Fruit fly (Drosophila melanogaster): ENCODE data around the gene CG42857.
A peak's percentile ranks its signal among the peaks of the same experiment; 100 is the strongest.

The CG42857 gene

DNA sequence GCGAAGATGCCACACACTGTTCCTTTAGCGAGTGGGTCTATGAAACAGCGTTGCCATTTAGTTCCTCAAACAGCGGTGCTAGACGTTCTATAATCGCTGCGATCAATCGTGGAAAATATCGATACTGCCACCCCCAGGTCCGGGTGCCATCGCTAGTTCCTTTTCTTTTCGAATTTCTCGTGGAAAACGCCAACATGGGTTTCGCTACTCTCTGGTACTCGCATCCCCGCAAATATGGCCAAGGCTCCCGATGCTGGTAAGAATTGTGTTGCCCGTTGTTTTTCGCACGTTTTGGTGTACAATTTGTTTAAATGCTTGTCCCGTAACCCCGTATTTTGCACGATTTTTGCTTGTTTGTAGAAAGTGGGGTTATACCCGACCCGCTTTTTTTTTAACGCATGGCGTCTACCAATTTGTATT, 43.0 kb downstream of the CG42857 start, which contains the start of gene RpS29 (continued):
- TF ChIP-seq Asciz (GFP tag; optimal IDR thresholded peaks at IDR 0.05) (peak; percentile 71), eve (GFP tag; optimal IDR thresholded peaks at IDR 0.05) (no peak), CG8359 (GFP tag; optimal IDR thresholded peaks at IDR 0.05; ENCODE audit: borderline replicate concordance) (no peak), CG17359 (tag; optimal IDR thresholded peaks at IDR 0.05) (peak; percentile 64), CG10267 (tag; optimal IDR thresholded peaks at IDR 0.05) (peak; percentile 84), sqz (GFP tag; optimal IDR thresholded peaks at IDR 0.05) (peak; percentile 75), Oli (tag; optimal IDR thresholded peaks at IDR 0.05) (peak; percentile 12), CG14050 (GFP tag; IDR thresholded peaks at IDR 0.05) (peak; percentile 60), Sox102F (GFP tag; optimal IDR thresholded peaks at IDR 0.05) (peak; percentile 14), klu (GFP tag; IDR thresholded peaks at IDR 0.05) (peak; percentile 31; the same call in 1 of the 2 replicates), Hmr (GFP tag; optimal IDR thresholded peaks at IDR 0.05) (peak; percentile 94), mld (GFP tag; IDR thresholded peaks at IDR 0.05; ENCODE audit: partially characterized antibody) (peak; percentile 81), Ptx1 (GFP tag; IDR thresholded peaks at IDR 0.05) (peak; percentile 79), Hsf (GFP tag; optimal IDR thresholded peaks at IDR 0.05) (peak; percentile 86), CG10366 (GFP tag; IDR thresholded peaks at IDR 0.05) (peak; percentile 86), CG6254 (GFP tag; optimal IDR thresholded peaks at IDR 0.05) (no peak), CG7372 (GFP tag; IDR thresholded peaks at IDR 0.05) (peak; percentile 77), wor (GFP tag; IDR thresholded peaks at IDR 0.05) (no peak), jigr1 (GFP tag; IDR thresholded peaks at IDR 0.05) (no peak), tup (GFP tag; optimal IDR thresholded peaks at IDR 0.05) (peak; percentile 45), crol (GFP tag; IDR thresholded peaks at IDR 0.05) (no peak), CG42726 (GFP tag; IDR thresholded peaks at IDR 0.05; ENCODE audit: partially characterized antibody) (peak; percentile 98), Blimp-1 (GFP tag; optimal IDR thresholded peaks at IDR 0.05) (peak; percentile 60), CG9727 (GFP tag; optimal IDR thresholded peaks at IDR 0.05) (peak; percentile 70), CG9609 (GFP tag; optimal IDR thresholded peaks at IDR 0.05) (peak; percentile 88), dmrt99B (tag; optimal IDR thresholded peaks at IDR 0.05) (peak; percentile 44), Xrp1 (GFP tag; IDR thresholded peaks at IDR 0.05) (peak; percentile 63), gcm2 (GFP tag; optimal IDR thresholded peaks at IDR 0.05) (peak; percentile 62), ash1 (GFP tag; optimal IDR thresholded peaks at IDR 0.05) (peak; percentile 89), CG5953 (GFP tag; IDR thresholded peaks at IDR 0.05) (peak; percentile 60), BtbVII (GFP tag; optimal IDR thresholded peaks at IDR 0.05) (peak; percentile 78), CG33557 (GFP tag; optimal IDR thresholded peaks at IDR 0.05) (peak; percentile 67), E2f2 (GFP tag; IDR thresholded peaks at IDR 0.05) (peak; percentile 100), Lpt (GFP tag; optimal IDR thresholded peaks at IDR 0.05) (no peak), sim (GFP tag; IDR thresholded peaks at IDR 0.05) (no peak), CG6765 (GFP tag; optimal IDR thresholded peaks at IDR 0.05) (peak; percentile 83), CG9817 (tag; optimal IDR thresholded peaks at IDR 0.05) (peak; percentile 83), sisA (GFP tag; IDR thresholded peaks at IDR 0.05) (peak; percentile 74), Elba2 (GFP tag; optimal IDR thresholded peaks at IDR 0.05) (no peak), lilli (GFP tag; optimal IDR thresholded peaks at IDR 0.05) (peak; percentile 91), CG14860 (GFP tag; IDR thresholded peaks at IDR 0.05; ENCODE audit: partially characterized antibody) (peak; percentile 79), gce (GFP tag; IDR thresholded peaks at IDR 0.05) (peak; percentile 55; the same call in 1 of the 3 replicates), HHEX (GFP tag; optimal IDR thresholded peaks at IDR 0.05) (peak; percentile 82), HLHmδ (GFP tag; optimal IDR thresholded peaks at IDR 0.05) (peak; percentile 54), Dp (GFP tag; optimal IDR thresholded peaks at IDR 0.05) (peak; percentile 99), CG15269 (tag; optimal IDR thresholded peaks at IDR 0.05) (peak; percentile 58), CG12071 (GFP tag; optimal IDR thresholded peaks at IDR 0.05) (peak; percentile 72), Usf (GFP tag; optimal IDR thresholded peaks at IDR 0.05) (peak; percentile 58), CG7839 (tag; optimal IDR thresholded peaks at IDR 0.05) (peak; percentile 66), CG15479 (GFP tag; optimal IDR thresholded peaks at IDR 0.05) (no peak)

All from whole organism, embryonic.